Fruit fly (Drosophila melanogaster) Kc167 (cell line): ENCODE measurements around the gene CG13082.

Experiments used
- psq ChIP-seq: fragments of >200 bp; optimal IDR thresholded peaks from 2 replicates; lab custom pipeline; 2017; ENCODE audit warnings: missing external identifiers
- ttk ChIP-seq: sonication (Bioruptor generic); optimal IDR thresholded peaks from 2 replicates; lab custom pipeline; 2017; ENCODE audit warnings: missing external identifiers

DNA sequence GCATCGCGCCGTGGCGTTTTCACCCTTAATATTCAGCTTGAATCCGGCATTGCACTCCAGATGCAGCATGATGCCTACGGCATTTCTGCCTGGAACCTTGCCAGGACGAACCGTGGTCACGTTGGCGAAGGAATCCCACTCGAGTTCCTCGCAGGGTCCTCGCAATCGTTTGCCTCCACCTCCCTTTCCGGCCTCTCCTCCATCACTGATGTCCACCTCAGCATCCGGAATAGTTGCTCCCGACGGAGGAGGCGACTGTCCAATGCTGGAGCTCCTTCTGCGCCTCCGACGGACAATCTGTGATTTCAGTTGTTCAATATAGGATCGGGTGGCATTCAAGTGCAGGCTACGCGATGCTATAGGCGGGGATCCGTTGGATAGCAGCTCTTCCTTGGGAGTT lies 26.0 kb upstream of the CG13082 start:
- TF ChIP-seq ttk (lab: Kevin White, UChicago): no peak
- no peak for TF ChIP-seq psq (lab: Kevin White, UChicago)
